Fruit fly (Drosophila melanogaster): Measurements from ENCODE around the gene Actn3.

The Actn3 gene

dm6 chr3R:16969361-16970355, 7.9 kb downstream of the Actn3 start (continued):
- no peak for TF ChIP-seq spab (GFP tag; optimal IDR thresholded peaks at IDR 0.05)
- no peak for TF ChIP-seq dac (GFP tag; optimal IDR thresholded peaks at IDR 0.05)
- peak; percentile 34 for TF ChIP-seq CG34406 (GFP tag; optimal IDR thresholded peaks at IDR 0.05)
- TF ChIP-seq CG10631 (GFP tag; optimal IDR thresholded peaks at IDR 0.05) = peak; percentile 57
- no peak for TF ChIP-seq CG6854 (GFP tag; optimal IDR thresholded peaks at IDR 0.05)
- TF ChIP-seq CG8632 (GFP tag; optimal IDR thresholded peaks at IDR 0.05) = peak; percentile 36
- TF ChIP-seq esn (GFP tag; optimal IDR thresholded peaks at IDR 0.05) = peak; percentile 57
- TF ChIP-seq CG9139 (GFP tag; optimal IDR thresholded peaks at IDR 0.05) = no peak
- peak; percentile 78; the same call in 2 of the 3 replicates for TF ChIP-seq eg (GFP tag; IDR thresholded peaks at IDR 0.05)
- no peak for TF ChIP-seq Hr39 (GFP tag; optimal IDR thresholded peaks at IDR 0.05)
- TF ChIP-seq lz (GFP tag; optimal IDR thresholded peaks at IDR 0.05) = peak; percentile 51
- TF ChIP-seq CG8319 (GFP tag; optimal IDR thresholded peaks at IDR 0.05) = no peak
- TF ChIP-seq CG6808 (GFP tag; optimal IDR thresholded peaks at IDR 0.05) = peak; percentile 22
- TF ChIP-seq dsx (GFP tag; optimal IDR thresholded peaks at IDR 0.05; ENCODE audit: poor library complexity, severe bottlenecking) = peak; percentile 87
- no peak for TF ChIP-seq fd59A (GFP tag; optimal IDR thresholded peaks at IDR 0.05)
- no peak for TF ChIP-seq net (GFP tag; optimal IDR thresholded peaks at IDR 0.05)
- TF ChIP-seq Sox14 (GFP tag; optimal IDR thresholded peaks at IDR 0.05) = peak; percentile 68
- no peak for TF ChIP-seq CG11294 (GFP tag; IDR thresholded peaks at IDR 0.05)
- TF ChIP-seq OdsH (GFP tag; optimal IDR thresholded peaks at IDR 0.05) = no peak
- TF ChIP-seq topi (GFP tag; optimal IDR thresholded peaks at IDR 0.05) = peak; percentile 39
- TF ChIP-seq vri (GFP tag; optimal IDR thresholded peaks at IDR 0.05) = no peak
- TF ChIP-seq Eip78C (GFP tag) = no peak
- peak; percentile 3 for TF ChIP-seq CG11762 (GFP tag; optimal IDR thresholded peaks at IDR 0.05; ENCODE audit: insufficient read depth)
- no peak for TF ChIP-seq CG16779 (tag; optimal IDR thresholded peaks at IDR 0.05)
- TF ChIP-seq Ets21C (GFP tag; optimal IDR thresholded peaks at IDR 0.05) = no peak
- TF ChIP-seq CG6163 (GFP tag; IDR thresholded peaks at IDR 0.05) = no peak; the same call in 2 of the 3 replicates
- peak; percentile 8 for TF ChIP-seq cyc (GFP tag; optimal IDR thresholded peaks at IDR 0.05)
- TF ChIP-seq Ets96B (tag; optimal IDR thresholded peaks at IDR 0.05) = no peak
- TF ChIP-seq CG31627 (GFP tag; optimal IDR thresholded peaks at IDR 0.05) = peak; percentile 23
- peak; percentile 3 for TF ChIP-seq Blimp-1 (GFP tag; optimal IDR thresholded peaks at IDR 0.05)
- TF ChIP-seq CG4318 (GFP tag; optimal IDR thresholded peaks at IDR 0.05) = no peak
- TF ChIP-seq Gug (GFP tag; IDR thresholded peaks at IDR 0.05) = peak; percentile 23; the same call in 1 of the 2 replicates
- peak; percentile 18 for TF ChIP-seq acj6 (GFP tag; optimal IDR thresholded peaks at IDR 0.05)
- peak; percentile 42 for TF ChIP-seq pdm3 (GFP tag; optimal IDR thresholded peaks at IDR 0.05)
- TF ChIP-seq CG3919 (GFP tag; optimal IDR thresholded peaks at IDR 0.05) = no peak
- no peak for TF ChIP-seq Smox (GFP tag; optimal IDR thresholded peaks at IDR 0.05)
- TF ChIP-seq CG11902 (GFP tag; optimal IDR thresholded peaks at IDR 0.05) = peak; percentile 14

- TF ChIP-seq dac (GFP tag; optimal IDR thresholded peaks at IDR 0.05) (no peak), CG15336 (GFP tag; IDR thresholded peaks at IDR 0.05) (no peak), CG8119 (GFP tag; IDR thresholded peaks at IDR 0.05) (no peak)
Measured at dm6 chr3R:16962303-16962702, 15.3 kb downstream of the Actn3 start.
